In genomic region chrV:13459323-13459722, ce11 we compare ENCODE assay signal across 1 worm cellular context.
TF ChIP-seq lines count a peak whose summit lies in the region.

Gene bath-39, plus strand, starts transcription at chrV:13459459.

TF ChIP-seq in whole organism, L1 larva, 84 proteins besides CTCF, POLR2A, EP300 and RAD21 (continued from another document):
- no peak for TF ChIP-seq efl-3 (GFP tag; optimal IDR thresholded peaks at IDR 0.05; lab: Kevin White, UChicago)
- no peak for TF ChIP-seq fkh-10 (GFP tag; optimal IDR thresholded peaks at IDR 0.05; lab: Kevin White, UChicago)
- no peak for TF ChIP-seq nhr-19 (GFP tag; conservative IDR thresholded peaks at IDR 0.05; lab: Robert Waterston, UW)
- TF ChIP-seq rnt-1 (tag; optimal IDR thresholded peaks at IDR 0.05; lab: Kevin White, UChicago): peak; percentile 32
- no peak for TF ChIP-seq sptf-1 (tag; optimal IDR thresholded peaks at IDR 0.05; lab: Kevin White, UChicago)
- no peak for TF ChIP-seq swsn-7 (tag; optimal IDR thresholded peaks at IDR 0.05; lab: Kevin White, UChicago)
- no peak for TF ChIP-seq elt-3 (tag; optimal IDR thresholded peaks at IDR 0.05; lab: Kevin White, UChicago)
- peak in 1 of 2 experiments; percentile 28 for TF ChIP-seq efl-1 (optimal IDR thresholded peaks at IDR 0.05; lab: Kevin White, UChicago)
- TF ChIP-seq efl-1 (GFP tag; optimal IDR thresholded peaks at IDR 0.05 in 1 of 2; lab: Kevin White, UChicago): peak; percentile 19 to 84
- no peak for TF ChIP-seq nhr-11 (tag; optimal IDR thresholded peaks at IDR 0.05; lab: Kevin White, UChicago)
- TF ChIP-seq lin-39 (tag; optimal IDR thresholded peaks at IDR 0.05; lab: Kevin White, UChicago): no peak
- TF ChIP-seq ceh-90 (tag; optimal IDR thresholded peaks at IDR 0.05; lab: Kevin White, UChicago): no peak
- no peak for TF ChIP-seq ztf-4 (tag; optimal IDR thresholded peaks at IDR 0.05; lab: Kevin White, UChicago)
- TF ChIP-seq jun-1 (tag; optimal IDR thresholded peaks at IDR 0.05; lab: Kevin White, UChicago): no peak
- no peak for TF ChIP-seq fkh-8 (tag; optimal IDR thresholded peaks at IDR 0.05; lab: Kevin White, UChicago)
- TF ChIP-seq egl-27 (tag; optimal IDR thresholded peaks at IDR 0.05; lab: Kevin White, UChicago): no peak
- no peak for TF ChIP-seq skn-1 (tag; optimal IDR thresholded peaks at IDR 0.05; lab: Kevin White, UChicago)
- TF ChIP-seq lin-15B (tag; optimal IDR thresholded peaks at IDR 0.05; lab: Kevin White, UChicago): peak; percentile 1
- TF ChIP-seq grh-1 (GFP tag; IDR thresholded peaks at IDR 0.05; lab: Robert Waterston, UW): no peak
- no peak for TF ChIP-seq lin-13 (GFP tag; optimal IDR thresholded peaks at IDR 0.05; lab: Kevin White, UChicago)
- TF ChIP-seq unc-98 (GFP tag; IDR thresholded peaks at IDR 0.05; lab: Robert Waterston, UW): no peak
- TF ChIP-seq unc-30 (tag; optimal IDR thresholded peaks at IDR 0.05; lab: Kevin White, UChicago): no peak
- peak in 2 of 3 experiments; percentile 19 to 48 for TF ChIP-seq dpl-1 (GFP tag; optimal IDR thresholded peaks at IDR 0.05; lab: Kevin White, UChicago)
- TF ChIP-seq nhr-77 (tag; optimal IDR thresholded peaks at IDR 0.05; lab: Kevin White, UChicago): no peak
- no peak for TF ChIP-seq fkh-4 (tag; optimal IDR thresholded peaks at IDR 0.05; lab: Kevin White, UChicago; ENCODE audit: borderline replicate concordance)
- no peak for TF ChIP-seq mab-9 (GFP tag; IDR thresholded peaks at IDR 0.05; lab: Robert Waterston, UW)
- no peak for TF ChIP-seq unc-86 (tag; optimal IDR thresholded peaks at IDR 0.05; lab: Kevin White, UChicago)
- TF ChIP-seq F16B12.6 (tag; optimal IDR thresholded peaks at IDR 0.05; lab: Kevin White, UChicago): peak; percentile 81
- TF ChIP-seq hlh-17 (GFP tag; optimal IDR thresholded peaks at IDR 0.05; lab: Kevin White, UChicago; ENCODE audit: borderline replicate concordance): no peak
- TF ChIP-seq dsc-1 (tag; optimal IDR thresholded peaks at IDR 0.05; lab: Kevin White, UChicago): no peak
- TF ChIP-seq nhr-84 (tag; optimal IDR thresholded peaks at IDR 0.05; lab: Kevin White, UChicago): no peak
- TF ChIP-seq C04F5.9 (tag; optimal IDR thresholded peaks at IDR 0.05; lab: Kevin White, UChicago): no peak
- TF ChIP-seq nhr-12 (tag; optimal IDR thresholded peaks at IDR 0.05; lab: Kevin White, UChicago): no peak
- peak in 1 of 2 experiments; percentile 40 for TF ChIP-seq lsy-2 (tag; optimal IDR thresholded peaks at IDR 0.05; lab: Kevin White, UChicago)
- TF ChIP-seq nhr-85 (tag; lab: Kevin White, UChicago): no peak
- TF ChIP-seq nhr-20 (tag; optimal IDR thresholded peaks at IDR 0.05; lab: Kevin White, UChicago): no peak
- no peak for TF ChIP-seq unc-130 (tag; optimal IDR thresholded peaks at IDR 0.05; lab: Kevin White, UChicago)
- no peak for TF ChIP-seq pag-3 (tag; optimal IDR thresholded peaks at IDR 0.05; lab: Kevin White, UChicago; ENCODE audit: borderline replicate concordance, insufficient read depth)
- no peak for TF ChIP-seq nhr-237 (tag; optimal IDR thresholded peaks at IDR 0.05; lab: Kevin White, UChicago)
- TF ChIP-seq ceh-82 (tag; optimal IDR thresholded peaks at IDR 0.05; lab: Kevin White, UChicago): no peak
- no peak for TF ChIP-seq irx-1 (tag; optimal IDR thresholded peaks at IDR 0.05; lab: Kevin White, UChicago)
- no peak for TF ChIP-seq egl-13 (tag; optimal IDR thresholded peaks at IDR 0.05; lab: Kevin White, UChicago)
- no peak for TF ChIP-seq sox-4 (tag; optimal IDR thresholded peaks at IDR 0.05; lab: Kevin White, UChicago)
- no peak for TF ChIP-seq C16A3.4 (tag; optimal IDR thresholded peaks at IDR 0.05; lab: Kevin White, UChicago)
- no peak for TF ChIP-seq aly-2 (tag; optimal IDR thresholded peaks at IDR 0.05; lab: Kevin White, UChicago)
- no peak for TF ChIP-seq isw-1 (GFP tag; IDR thresholded peaks at IDR 0.05; lab: Robert Waterston, UW)
- TF ChIP-seq pax-3 (tag; optimal IDR thresholded peaks at IDR 0.05; lab: Kevin White, UChicago): no peak
- no peak for TF ChIP-seq ceh-63 (GFP tag; optimal IDR thresholded peaks at IDR 0.05; lab: Kevin White, UChicago)
- no peak for TF ChIP-seq pqm-1 (tag; optimal IDR thresholded peaks at IDR 0.05; lab: Kevin White, UChicago)
- no peak for TF ChIP-seq unc-62 (GFP tag; optimal IDR thresholded peaks at IDR 0.05; lab: Kevin White, UChicago)
- no peak for TF ChIP-seq ces-1 (GFP tag; optimal IDR thresholded peaks at IDR 0.05; lab: Kevin White, UChicago)
- TF ChIP-seq tlp-1 (tag; optimal IDR thresholded peaks at IDR 0.05; lab: Kevin White, UChicago): no peak
- no peak for TF ChIP-seq nhr-28 (tag; optimal IDR thresholded peaks at IDR 0.05; lab: Kevin White, UChicago)
- TF ChIP-seq nhr-76 (tag; optimal IDR thresholded peaks at IDR 0.05; lab: Kevin White, UChicago): no peak
- no peak for TF ChIP-seq ztf-11 (tag; optimal IDR thresholded peaks at IDR 0.05; lab: Kevin White, UChicago)
- TF ChIP-seq elt-2 (tag; optimal IDR thresholded peaks at IDR 0.05; lab: Kevin White, UChicago): no peak
- TF ChIP-seq ama-1 (optimal IDR thresholded peaks at IDR 0.05; lab: Kevin White, UChicago): no peak
- peak; percentile 28 for TF ChIP-seq snu-23 (GFP tag; optimal IDR thresholded peaks at IDR 0.05; lab: Kevin White, UChicago)
- TF ChIP-seq ets-5 (GFP tag; IDR thresholded peaks at IDR 0.05; lab: Robert Waterston, UW): no peak
- TF ChIP-seq mep-1 (tag; optimal IDR thresholded peaks at IDR 0.05; lab: Kevin White, UChicago): no peak
- no peak for TF ChIP-seq mef-2 (tag; optimal IDR thresholded peaks at IDR 0.05; lab: Kevin White, UChicago)
- no peak for TF ChIP-seq fos-1 (tag; optimal IDR thresholded peaks at IDR 0.05; lab: Kevin White, UChicago)
- TF ChIP-seq C34B4.2 (tag; optimal IDR thresholded peaks at IDR 0.05; lab: Kevin White, UChicago): no peak
- no peak for TF ChIP-seq hpl-2 (GFP tag; optimal IDR thresholded peaks at IDR 0.05; lab: Kevin White, UChicago)
TF ChIP-seq in whole organism, L1 larva: peak in this region for 9.
